Fruit fly (Drosophila melanogaster) whole organism, embryonic: ENCODE data around the gene Paics.

Experiments used
- Abd-B ChIP-seq: fragments of 200-800 bp; sonication (Bioruptor generic); optimal IDR thresholded peaks from 2 replicates; lab custom pipeline; 2018; ENCODE audit warnings: missing biosample characterization, mild to moderate bottlenecking, missing genetic modification characterization, moderate library complexity
- Adf1 ChIP-seq: fragments of 200-800 bp; sonication (Bioruptor generic); IDR thresholded peaks from 2 replicates; pipeline ENCODE4 v1.3.6; 2022; ENCODE audit warnings: missing biosample characterization, missing genetic modification characterization
- Awh ChIP-seq: fragments of 200-800 bp; sonication (Bioruptor generic); IDR thresholded peaks from 2 replicates; pipeline ENCODE4, ENCODE4 v1.3.6; 2022; ENCODE audit warnings: missing biosample characterization, missing genetic modification characterization
- BEAF-32 ChIP-seq: fragments of 200-800 bp; sonication (Bioruptor generic); optimal IDR thresholded peaks from 3 replicates; lab custom pipeline; 2017; ENCODE audit warnings: missing biosample characterization, missing genetic modification characterization, mild to moderate bottlenecking, moderate library complexity, missing genetic modification reagents
- Blimp-1 ChIP-seq: fragments of 200-800 bp; sonication (Bioruptor generic); optimal IDR thresholded peaks from 3 replicates; lab custom pipeline; 2018; ENCODE audit warnings: missing biosample characterization, missing genetic modification characterization, mild to moderate bottlenecking, moderate library complexity, missing genetic modification reagents
- C15 ChIP-seq: fragments of 200-800 bp; sonication (Bioruptor generic); IDR thresholded peaks from 3 replicates; pipeline ENCODE4 v1.3.6; 2022; ENCODE audit warnings: missing biosample characterization, missing genetic modification characterization
- CG10321 ChIP-seq: fragments of 200-800 bp; sonication (Bioruptor generic); IDR thresholded peaks from 2 replicates; pipeline ENCODE4 v1.3.6; 2022; ENCODE audit warnings: missing biosample characterization, missing genetic modification characterization
- CG10462 ChIP-seq: fragments of 200-800 bp; sonication (Bioruptor generic); optimal IDR thresholded peaks from 2 replicates; lab custom pipeline; 2016; ENCODE audit warnings: missing biosample characterization, missing genetic modification characterization
- CG11247 ChIP-seq: fragments of 200-800 bp; sonication (Bioruptor generic); IDR thresholded peaks from 2 replicates; pipeline ENCODE4 v1.3.6; 2022; ENCODE audit warnings: missing biosample characterization, missing genetic modification characterization
- CG15073 ChIP-seq: fragments of 200-800 bp; sonication (Bioruptor generic); optimal IDR thresholded peaks from 2 replicates; lab custom pipeline; 2016; ENCODE audit warnings: missing biosample characterization, missing genetic modification characterization
- CG1832 ChIP-seq: fragments of 200-800 bp; sonication (Bioruptor generic); optimal IDR thresholded peaks from 2 replicates; lab custom pipeline; 2017; ENCODE audit warnings: missing biosample characterization, mild to moderate bottlenecking, missing genetic modification characterization, inconsistent platforms
- CG18619 ChIP-seq: fragments of 200-800 bp; sonication (Bioruptor generic); optimal IDR thresholded peaks from 3 replicates; lab custom pipeline; 2017; ENCODE audit warnings: missing biosample characterization, mild to moderate bottlenecking, missing genetic modification characterization
- CG2120 ChIP-seq: fragments of 200-800 bp; sonication (Bioruptor generic); optimal IDR thresholded peaks from 3 replicates; lab custom pipeline; 2016; ENCODE audit warnings: missing biosample characterization, missing genetic modification characterization
- CG2875 ChIP-seq: fragments of 200-800 bp; sonication (Bioruptor generic); optimal IDR thresholded peaks from 2 replicates; lab custom pipeline; 2017; ENCODE audit warnings: missing biosample characterization, mild to moderate bottlenecking, missing genetic modification characterization, missing genetic modification reagents
- CG2889 ChIP-seq: fragments of 200-800 bp; sonication (Bioruptor generic); IDR thresholded peaks from 3 replicates; pipeline ENCODE4 v1.3.6; 2022; ENCODE audit warnings: missing biosample characterization, missing genetic modification characterization
- CG30431 ChIP-seq: fragments of 200-800 bp; sonication (Bioruptor generic); optimal IDR thresholded peaks from 2 replicates; lab custom pipeline; 2017; ENCODE audit warnings: missing biosample characterization, missing genetic modification characterization
- CG31388 ChIP-seq: fragments of 200-800 bp; sonication (Bioruptor generic); optimal IDR thresholded peaks from 2 replicates; lab custom pipeline; 2016; ENCODE audit warnings: missing biosample characterization, missing genetic modification characterization
- CG3163 ChIP-seq: fragments of 200-800 bp; sonication (Bioruptor generic); optimal IDR thresholded peaks from 3 replicates; lab custom pipeline; 2016; ENCODE audit warnings: missing biosample characterization, missing genetic modification characterization
- CG33557 ChIP-seq: fragments of 200-800 bp; sonication (Bioruptor generic); optimal IDR thresholded peaks from 2 replicates; lab custom pipeline; 2019; ENCODE audit warnings: missing biosample characterization, mild to moderate bottlenecking, missing genetic modification characterization, moderate library complexity
- CG4404 ChIP-seq: fragments of 200-800 bp; sonication (Bioruptor generic); IDR thresholded peaks from 2 replicates; pipeline ENCODE4 v1.3.6; 2022; ENCODE audit warnings: missing biosample characterization, missing genetic modification characterization
- CG4730 ChIP-seq: fragments of 200-800 bp; sonication (Bioruptor generic); IDR thresholded peaks from 2 replicates; pipeline ENCODE4 v1.3.6; 2022; ENCODE audit warnings: missing biosample characterization, missing genetic modification characterization
- CG7556 ChIP-seq: fragments of 200-800 bp; sonication (Bioruptor generic); optimal IDR thresholded peaks from 2 replicates; lab custom pipeline; 2017; ENCODE audit warnings: missing biosample characterization, mild to moderate bottlenecking, missing genetic modification characterization
- CG8765 ChIP-seq: fragments of 200-800 bp; sonication (Bioruptor generic); IDR thresholded peaks from 2 replicates; pipeline ENCODE4 v1.3.6; 2022; ENCODE audit warnings: missing biosample characterization, missing genetic modification characterization
- CG9609 ChIP-seq: fragments of 200-800 bp; sonication (Bioruptor generic); optimal IDR thresholded peaks from 3 replicates; lab custom pipeline; 2016; ENCODE audit warnings: missing biosample characterization, missing genetic modification characterization
- CG9797 ChIP-seq: fragments of 200-800 bp; sonication (Bioruptor generic); optimal IDR thresholded peaks from 3 replicates; lab custom pipeline; 2018; ENCODE audit warnings: missing biosample characterization, mild to moderate bottlenecking, missing genetic modification characterization
- CTCF ChIP-seq: fragments of 200-800 bp; sonication (Bioruptor generic); optimal IDR thresholded peaks from 2 replicates; lab custom pipeline; 2017; ENCODE audit warnings: missing biosample characterization, mild to moderate bottlenecking, missing genetic modification characterization, moderate library complexity
- Dek ChIP-seq: fragments of 200-800 bp; sonication (Bioruptor generic); optimal IDR thresholded peaks from 3 replicates; lab custom pipeline; 2019; ENCODE audit warnings: missing biosample characterization, mild to moderate bottlenecking, missing genetic modification characterization, moderate library complexity
- Dll ChIP-seq: fragments of 200-800 bp; sonication (Bioruptor generic); IDR thresholded peaks from 4 replicates; pipeline ENCODE4 v1.3.6; 2022; ENCODE audit warnings: missing biosample characterization, missing genetic modification characterization; ENCODE audit not compliant: partially characterized antibody
- ERR ChIP-seq: fragments of 200-800 bp; sonication (Bioruptor generic); optimal IDR thresholded peaks from 2 replicates; lab custom pipeline; 2016; ENCODE audit warnings: missing biosample characterization, missing genetic modification characterization
- Eip74EF ChIP-seq, 2 experiments: fragments of 200-800 bp in 1 of 2; fragments of >200 bp in 1 of 2; sonication (Bioruptor generic) in 1 of 2; optimal IDR thresholded peaks; 2 replicates each; lab custom pipeline; 2017 to 2019; ENCODE audit warnings: missing biosample characterization in 2 of 2, missing genetic modification characterization in 2 of 2, mild to moderate bottlenecking in 1 of 2, moderate library complexity in 1 of 2
- Elba2 ChIP-seq: fragments of 200-800 bp; sonication (Bioruptor generic); optimal IDR thresholded peaks from 3 replicates; lab custom pipeline; 2016; ENCODE audit warnings: missing biosample characterization, missing genetic modification characterization
- Mes4 ChIP-seq: fragments of 200-800 bp; sonication (Bioruptor generic); optimal IDR thresholded peaks from 2 replicates; lab custom pipeline; 2016; ENCODE audit warnings: missing biosample characterization, missing genetic modification characterization
- Ssrp ChIP-seq: fragments of 200-800 bp; sonication (Bioruptor generic); optimal IDR thresholded peaks from 2 replicates; lab custom pipeline; 2018; ENCODE audit warnings: missing biosample characterization, mild to moderate bottlenecking, missing genetic modification characterization, moderate library complexity
- Usf ChIP-seq: fragments of 200-800 bp; sonication (Bioruptor generic); optimal IDR thresholded peaks from 2 replicates; lab custom pipeline; 2017; ENCODE audit warnings: missing genotype, missing biosample characterization, missing genetic modification characterization
- Xbp1 ChIP-seq: fragments of 200-800 bp; sonication (Bioruptor generic); optimal IDR thresholded peaks from 3 replicates; lab custom pipeline; 2016; ENCODE audit warnings: missing biosample characterization, mild to moderate bottlenecking, missing genetic modification characterization
- amos ChIP-seq: fragments of 200-800 bp; sonication (Bioruptor generic); IDR thresholded peaks from 2 replicates; pipeline ENCODE4 v1.3.6; 2022; ENCODE audit warnings: missing biosample characterization, missing genetic modification characterization; ENCODE audit not compliant: partially characterized antibody
- ap ChIP-seq: fragments of 200-800 bp; sonication (Bioruptor generic); IDR thresholded peaks from 2 replicates; pipeline ENCODE4 v1.3.6; 2022; ENCODE audit warnings: missing biosample characterization, missing genetic modification characterization
- bowl ChIP-seq: fragments of 200-800 bp; sonication (Bioruptor generic); IDR thresholded peaks from 2 replicates; pipeline ENCODE4 v1.3.6; 2022; ENCODE audit warnings: missing biosample characterization, missing genetic modification characterization
- chn ChIP-seq: fragments of 200-800 bp; sonication (Bioruptor generic); optimal IDR thresholded peaks from 2 replicates; lab custom pipeline; 2016; ENCODE audit warnings: missing biosample characterization, missing genetic modification characterization
- crp ChIP-seq, 2 experiments: fragments of 200-800 bp; sonication (Bioruptor generic); optimal IDR thresholded peaks; 2 replicates in 1 of 2; 3 replicates in 1 of 2; lab custom pipeline; 2017; ENCODE audit warnings: missing biosample characterization in 2 of 2, missing genetic modification characterization in 2 of 2, mild to moderate bottlenecking in 1 of 2, moderate library complexity in 1 of 2
- emc ChIP-seq: fragments of 200-800 bp; sonication (Bioruptor generic); optimal IDR thresholded peaks from 2 replicates; lab custom pipeline; 2016; ENCODE audit warnings: missing biosample characterization, missing genetic modification characterization
- gro ChIP-seq: fragments of 200-800 bp; sonication (Bioruptor generic); optimal IDR thresholded peaks from 2 replicates; lab custom pipeline; 2016; ENCODE audit warnings: missing biosample characterization, missing genetic modification characterization
- otp ChIP-seq: fragments of 200-800 bp; sonication (Bioruptor generic); IDR thresholded peaks from 3 replicates; pipeline ENCODE4, ENCODE4 v1.3.6; 2022; ENCODE audit warnings: missing biosample characterization, missing genetic modification characterization
- salm ChIP-seq: fragments of 200-800 bp; sonication (Bioruptor generic); optimal IDR thresholded peaks from 2 replicates; lab custom pipeline; 2018; ENCODE audit warnings: missing biosample characterization, mild to moderate bottlenecking, missing genetic modification characterization
- schlank ChIP-seq: fragments of 200-800 bp; sonication (Bioruptor generic); optimal IDR thresholded peaks from 2 replicates; lab custom pipeline; 2018; ENCODE audit warnings: missing biosample characterization, mild to moderate bottlenecking, missing genetic modification characterization
- sima ChIP-seq: fragments of 200-800 bp; sonication (Bioruptor generic); optimal IDR thresholded peaks from 2 replicates; lab custom pipeline; 2016; ENCODE audit warnings: missing biosample characterization, missing genetic modification characterization
- sisA ChIP-seq: fragments of 200-800 bp; sonication (Bioruptor generic); IDR thresholded peaks from 2 replicates; pipeline ENCODE4 v1.3.6; 2022; ENCODE audit warnings: missing biosample characterization, missing genetic modification characterization
- sob ChIP-seq: fragments of 200-800 bp; sonication (Bioruptor generic); IDR thresholded peaks from 2 replicates; pipeline ENCODE4 v1.3.6; 2022; ENCODE audit warnings: missing biosample characterization, missing genetic modification characterization
- tup ChIP-seq: fragments of 200-800 bp; sonication (Bioruptor generic); optimal IDR thresholded peaks from 2 replicates; lab custom pipeline; 2016; ENCODE audit warnings: missing biosample characterization, mild to moderate bottlenecking, missing genetic modification characterization, moderate library complexity
- vvl ChIP-seq: fragments of 200-800 bp; sonication (Bioruptor generic); IDR thresholded peaks from 2 replicates; pipeline ENCODE4 v1.3.6; 2022; ENCODE audit warnings: missing biosample characterization, missing genetic modification characterization
- wdn ChIP-seq: fragments of 200-800 bp; sonication (Bioruptor generic); IDR thresholded peaks from 2 replicates; pipeline ENCODE4 v1.3.6; 2022; ENCODE audit warnings: missing biosample characterization, missing genetic modification characterization
- zf30C ChIP-seq: fragments of 200-800 bp; sonication (Bioruptor generic); optimal IDR thresholded peaks from 3 replicates; lab custom pipeline; 2018; ENCODE audit warnings: missing biosample characterization, mild to moderate bottlenecking, missing genetic modification characterization

Paics gene

DNA sequence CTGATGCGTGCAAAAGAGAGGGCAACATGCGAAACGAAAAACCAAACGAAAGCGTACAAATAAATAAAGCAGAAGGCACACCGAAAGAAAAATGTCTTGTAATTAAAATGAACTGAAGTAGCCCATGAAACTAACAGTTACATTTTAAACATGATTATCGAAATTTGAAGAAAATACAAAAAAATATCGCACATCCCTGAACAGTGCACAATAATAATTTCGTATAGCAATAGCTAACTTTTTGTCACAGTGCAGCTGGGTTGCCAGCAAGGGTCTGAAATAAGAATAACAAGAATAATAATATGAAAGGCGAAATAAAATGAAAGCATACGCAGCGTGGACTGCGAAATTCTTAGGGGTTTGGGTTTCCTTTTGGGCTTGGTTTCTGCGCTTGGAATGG is 8.2 kb downstream of the Paics start (continued):
- TF ChIP-seq emc (peak; percentile 99), CG33557 (peak; percentile 95), CG9797 (peak; percentile 64), CG2875 (peak; percentile 98), amos (no peak), zf30C (GFP tag; lab: Kevin White, UChicago) (peak; percentile 99), CG2889 (GFP tag; lab: Robert Waterston, UW) (peak; percentile 98), Mes4 (GFP tag; lab: Kevin White, UChicago) (peak; percentile 99), CG11247 (GFP tag; lab: Robert Waterston, UW) (peak; percentile 99), crp (GFP tag; optimal IDR thresholded peaks at IDR 0.05; lab: Kevin White, UChicago) (peak; percentile 38 to 75), Dek (tag; lab: Kevin White, UChicago) (peak; percentile 99), CG30431 (GFP tag; lab: Kevin White, UChicago) (peak; percentile 99), chn (GFP tag; lab: Kevin White, UChicago) (peak; percentile 99), schlank (tag; lab: Kevin White, UChicago) (peak; percentile 97), wdn (GFP tag; lab: Robert Waterston, UW) (peak; percentile 98), BEAF-32 (GFP tag; lab: Kevin White, UChicago) (peak; percentile 36), salm (tag; lab: Kevin White, UChicago) (peak; percentile 97), Blimp-1 (GFP tag; lab: Kevin White, UChicago) (peak; percentile 98), Ssrp (tag; lab: Kevin White, UChicago) (peak; percentile 99), otp (GFP tag; lab: Robert Waterston, UW) (peak; percentile 99), Usf (GFP tag; lab: Kevin White, UChicago) (peak; percentile 95), gro (GFP tag; lab: Kevin White, UChicago) (peak; percentile 100), vvl (peak; percentile 99), Xbp1 (peak; percentile 99), CTCF (peak; percentile 41), CG10462 (GFP tag; lab: Kevin White, UChicago) (peak; percentile 99), CG15073 (GFP tag; lab: Kevin White, UChicago) (peak; percentile 92), CG18619 (GFP tag; lab: Kevin White, UChicago) (peak; percentile 99), ERR (GFP tag; lab: Kevin White, UChicago) (peak; percentile 99), tup (GFP tag; lab: Kevin White, UChicago) (peak; percentile 99), sisA (GFP tag; lab: Robert Waterston, UW) (peak; percentile 99), CG3163 (peak; percentile 94), Adf1 (GFP tag; lab: Robert Waterston, UW) (peak; percentile 89), CG2120 (GFP tag; lab: Kevin White, UChicago) (peak; percentile 100), Dll (GFP tag; lab: Robert Waterston, UW) (no peak), CG10321 (GFP tag; lab: Robert Waterston, UW) (peak; percentile 76), Awh (GFP tag; lab: Robert Waterston, UW) (peak; percentile 99), Eip74EF (GFP tag; optimal IDR thresholded peaks at IDR 0.05; lab: Kevin White, UChicago) (peak in 1 of 2 experiments; percentile 97), Abd-B (GFP tag; lab: Kevin White, UChicago) (peak; percentile 99), bowl (GFP tag; lab: Robert Waterston, UW) (peak; percentile 95), Elba2 (GFP tag; lab: Kevin White, UChicago) (peak; percentile 94), ap (GFP tag; lab: Robert Waterston, UW) (peak; percentile 98), CG31388 (GFP tag; lab: Kevin White, UChicago) (peak; percentile 98), C15 (GFP tag; lab: Robert Waterston, UW) (peak; percentile 99), CG8765 (GFP tag; lab: Robert Waterston, UW) (peak; percentile 99), CG1832 (GFP tag; lab: Kevin White, UChicago) (no peak), CG4730 (GFP tag; lab: Robert Waterston, UW) (peak; percentile 98), sob (GFP tag; lab: Robert Waterston, UW) (peak; percentile 99), CG7556 (GFP tag; lab: Kevin White, UChicago) (peak; percentile 99), sima (peak; percentile 70), CG4404 (GFP tag; lab: Robert Waterston, UW) (peak; percentile 99), CG9609 (GFP tag; lab: Kevin White, UChicago) (peak; percentile 99)
